Fruit fly (Drosophila melanogaster): ENCODE measurements around the gene Trpgamma.

Trpgamma gene

dm6 chr2L:16656692-16657109, 19.8 kb downstream of the Trpgamma start (continued):
- TF ChIP-seq CG15336 (GFP tag; IDR thresholded peaks at IDR 0.05) (peak; percentile 38; the same call in 1 of the 2 replicates), CG11294 (GFP tag; IDR thresholded peaks at IDR 0.05) (peak; percentile 22; the same call in 1 of the 2 replicates), dac (GFP tag; optimal IDR thresholded peaks at IDR 0.05) (no peak), CG16779 (tag; optimal IDR thresholded peaks at IDR 0.05) (no peak), Met (GFP tag; optimal IDR thresholded peaks at IDR 0.05) (peak; percentile 66), CG8632 (GFP tag; optimal IDR thresholded peaks at IDR 0.05) (peak; percentile 24), CG9139 (GFP tag; optimal IDR thresholded peaks at IDR 0.05) (no peak), Eip75B (GFP tag; optimal IDR thresholded peaks at IDR 0.05) (no peak), CG32006 (GFP tag; optimal IDR thresholded peaks at IDR 0.05) (no peak), Eip78C (GFP tag) (peak; percentile 73), net (GFP tag; optimal IDR thresholded peaks at IDR 0.05) (no peak), Sox15 (GFP tag; optimal IDR thresholded peaks at IDR 0.05) (peak; percentile 17), Hr4 (GFP tag; optimal IDR thresholded peaks at IDR 0.05) (peak; percentile 57), CG6163 (GFP tag; IDR thresholded peaks at IDR 0.05) (0 out of 3 replicates have a peak, but pooled peaks have one; percentile 23), CG8119 (GFP tag; IDR thresholded peaks at IDR 0.05) (peak; percentile 49; the same call in 1 of the 3 replicates), Hr39 (GFP tag; optimal IDR thresholded peaks at IDR 0.05) (peak; percentile 51), Eip93F (GFP tag; optimal IDR thresholded peaks at IDR 0.05) (no peak), CG4318 (GFP tag; optimal IDR thresholded peaks at IDR 0.05) (no peak), Gug (GFP tag; IDR thresholded peaks at IDR 0.05) (no peak), lz (GFP tag; optimal IDR thresholded peaks at IDR 0.05) (peak; percentile 63), Sox14 (GFP tag; optimal IDR thresholded peaks at IDR 0.05) (peak; percentile 67), eg (GFP tag; IDR thresholded peaks at IDR 0.05) (peak; percentile 74), ss (GFP tag; optimal IDR thresholded peaks at IDR 0.05) (no peak), vri (GFP tag; optimal IDR thresholded peaks at IDR 0.05) (no peak), topi (GFP tag; optimal IDR thresholded peaks at IDR 0.05) (peak; percentile 67), spab (GFP tag; optimal IDR thresholded peaks at IDR 0.05) (no peak), CG31627 (GFP tag; optimal IDR thresholded peaks at IDR 0.05) (peak; percentile 62), CG1621 (tag; optimal IDR thresholded peaks at IDR 0.05) (no peak)

DNA sequence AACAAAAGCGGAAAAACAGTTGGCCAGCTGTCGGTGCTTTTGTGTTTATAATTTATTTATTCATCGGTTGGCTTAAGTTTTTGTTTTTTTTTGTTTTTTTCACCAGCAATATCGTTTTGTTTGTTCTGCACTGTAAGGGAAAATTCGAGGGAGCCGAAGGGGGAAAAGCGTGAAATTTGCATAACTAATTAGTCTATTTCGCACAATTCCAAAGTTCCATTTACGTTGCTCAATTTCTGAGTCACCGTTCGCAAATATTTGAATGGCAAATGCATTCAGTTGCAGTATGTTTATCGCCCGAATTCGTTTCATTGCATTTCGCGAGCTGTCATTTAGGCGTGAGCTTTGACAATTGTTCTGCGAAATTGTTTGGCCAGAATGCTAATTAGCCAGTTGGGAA, 23.0 kb downstream of the Trpgamma start:
- no peak for TF ChIP-seq Smox (GFP tag; optimal IDR thresholded peaks at IDR 0.05)

- TF ChIP-seq CG7368 (GFP tag; optimal IDR thresholded peaks at IDR 0.05) (no peak), Met (GFP tag; optimal IDR thresholded peaks at IDR 0.05) (no peak), CG6276 (GFP tag; optimal IDR thresholded peaks at IDR 0.05) (no peak), CG4318 (GFP tag; optimal IDR thresholded peaks at IDR 0.05) (no peak), Hr4 (GFP tag; optimal IDR thresholded peaks at IDR 0.05) (no peak), CG9139 (GFP tag; optimal IDR thresholded peaks at IDR 0.05) (no peak), esn (GFP tag; optimal IDR thresholded peaks at IDR 0.05) (no peak), CG10631 (GFP tag; optimal IDR thresholded peaks at IDR 0.05) (no peak)
Observed at dm6 chr2L:16648925-16649324, 27.6 kb downstream of the Trpgamma start.

DNA sequence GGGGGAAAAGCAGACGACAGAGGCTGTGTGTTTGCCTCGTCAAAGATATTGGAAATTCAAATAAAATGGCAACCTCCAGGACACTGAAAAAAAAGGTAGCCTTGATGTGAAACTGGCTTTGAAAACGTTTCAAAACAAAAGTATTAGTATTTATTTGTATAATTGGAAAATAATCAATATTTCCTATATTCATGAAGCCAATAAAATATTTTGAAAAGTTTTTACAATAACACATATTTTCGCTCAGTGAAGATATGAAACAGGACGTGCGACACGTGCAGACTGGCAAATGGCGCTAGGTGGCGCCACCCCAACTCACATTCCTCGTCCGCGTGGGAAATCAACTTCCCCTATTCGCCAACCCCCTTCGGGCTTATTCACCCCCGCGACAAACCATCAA, 28.7 kb downstream of the Trpgamma start:
- TF ChIP-seq eg (GFP tag; IDR thresholded peaks at IDR 0.05) (peak; percentile 62; the same call in 2 of the 3 replicates), pdm3 (GFP tag; optimal IDR thresholded peaks at IDR 0.05) (peak; percentile 46), CG9139 (GFP tag; optimal IDR thresholded peaks at IDR 0.05) (no peak), CG11294 (GFP tag; IDR thresholded peaks at IDR 0.05) (no peak), acj6 (GFP tag; optimal IDR thresholded peaks at IDR 0.05) (peak; percentile 39), cyc (GFP tag; optimal IDR thresholded peaks at IDR 0.05) (peak; percentile 15), Eip93F (GFP tag; optimal IDR thresholded peaks at IDR 0.05) (no peak), Ets21C (GFP tag; optimal IDR thresholded peaks at IDR 0.05) (no peak), CG4318 (GFP tag; optimal IDR thresholded peaks at IDR 0.05) (peak; percentile 30), fkh (GFP tag; optimal IDR thresholded peaks at IDR 0.05) (no peak), CG8119 (GFP tag; IDR thresholded peaks at IDR 0.05) (peak; percentile 66; the same call in 2 of the 3 replicates), dac (GFP tag; optimal IDR thresholded peaks at IDR 0.05) (no peak), CG6792 (GFP tag; optimal IDR thresholded peaks at IDR 0.05) (peak; percentile 22), fd59A (GFP tag; optimal IDR thresholded peaks at IDR 0.05) (peak; percentile 30), achi (GFP tag; optimal IDR thresholded peaks at IDR 0.05) (peak; percentile 50), CG32006 (GFP tag; optimal IDR thresholded peaks at IDR 0.05) (peak; percentile 64), CG31627 (GFP tag; optimal IDR thresholded peaks at IDR 0.05) (peak; percentile 11), CG11902 (GFP tag; optimal IDR thresholded peaks at IDR 0.05) (no peak), CG10669 (GFP tag; optimal IDR thresholded peaks at IDR 0.05) (peak; percentile 37), dsx (GFP tag; optimal IDR thresholded peaks at IDR 0.05; ENCODE audit: poor library complexity, severe bottlenecking) (peak; percentile 15), CG15336 (GFP tag; IDR thresholded peaks at IDR 0.05) (peak; percentile 65), ss (GFP tag; optimal IDR thresholded peaks at IDR 0.05) (peak in 1 of 2 experiments; percentile 1), CG3919 (GFP tag; optimal IDR thresholded peaks at IDR 0.05) (peak; percentile 42), salr (GFP tag; optimal IDR thresholded peaks at IDR 0.05) (no peak)

All from whole organism, prepupa.